Fruit fly (Drosophila melanogaster): ENCODE results near the gene PsGEF.

DNA sequence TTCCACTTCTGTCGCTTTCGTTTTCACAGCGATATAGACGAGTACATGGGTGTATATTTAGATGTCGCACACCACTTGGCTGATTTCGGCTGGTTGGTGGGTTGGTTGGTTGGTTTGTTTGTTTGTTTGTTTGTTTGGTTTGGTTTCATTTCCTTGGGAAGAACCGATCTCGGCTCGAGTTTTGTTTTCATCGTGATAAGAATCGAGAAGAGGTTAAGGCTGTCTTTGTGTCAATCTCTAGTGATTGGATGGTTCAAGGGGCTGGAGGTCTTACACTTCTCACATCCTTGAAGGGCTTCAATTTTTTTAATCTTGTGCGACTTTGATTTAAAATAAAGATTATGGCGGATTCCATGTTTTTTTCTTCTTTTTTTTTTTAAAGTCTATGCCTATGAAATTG is 54.7 kb downstream of the PsGEF start:
- TF ChIP-seq insv (optimal IDR thresholded peaks at IDR 0.05) (no peak), h (optimal IDR thresholded peaks at IDR 0.05) (no peak), Sin3A (optimal IDR thresholded peaks at IDR 0.05) (no peak)
